Worm (Caenorhabditis elegans) whole organism, L4 larva: ENCODE results near the gene Y57G11A.4.

ENCODE experiments used
- D1046.2 ChIP-seq: fragments of 200-800 bp; sonication (Bioruptor generic); IDR thresholded peaks from 2 replicates; pipeline ENCODE4 v1.3.6; 2022; ENCODE audit warnings: missing genetic modification characterization, missing compliant biosample characterization
- F26F4.8 ChIP-seq: fragments of 200-800 bp; sonication (Bioruptor generic); conservative IDR thresholded peaks from 2 replicates; pipeline ENCODE4 v1.3.6; 2022; ENCODE audit warnings: missing genetic modification characterization, missing compliant biosample characterization
- F49E8.2 ChIP-seq: sonication (generic microtip); optimal IDR thresholded peaks from 2 replicates; lab custom pipeline; 2016; ENCODE audit warnings: missing compliant biosample characterization, mild to moderate bottlenecking, missing genetic modification characterization, borderline replicate concordance
- Y105C5A.15 ChIP-seq: fragments of 200-800 bp; sonication (Bioruptor generic); IDR thresholded peaks from 2 replicates; pipeline ENCODE4 v1.3.6; 2022; ENCODE audit warnings: missing genetic modification characterization, missing compliant biosample characterization
- Y48G9A.11 ChIP-seq: fragments of 200-800 bp; sonication (Bioruptor generic); IDR thresholded peaks from 2 replicates; pipeline ENCODE4 v1.3.6; 2022; ENCODE audit warnings: missing genetic modification reagents, missing genetic modification characterization, missing compliant biosample characterization
- ceh-20 ChIP-seq: fragments of 200-800 bp; sonication (Bioruptor generic); IDR thresholded peaks from 2 replicates; pipeline ENCODE4 v1.3.6; 2022; ENCODE audit warnings: missing genetic modification reagents, missing genetic modification characterization, missing compliant biosample characterization
- ceh-44 ChIP-seq: fragments of 200-800 bp; sonication (Bioruptor generic); IDR thresholded peaks from 2 replicates; pipeline ENCODE4 v1.3.6; 2022; ENCODE audit warnings: missing genetic modification reagents, missing genetic modification characterization, missing compliant biosample characterization
- ces-1 ChIP-seq: fragments of 150-350 bp; sonication (generic microtip); optimal IDR thresholded peaks from 4 replicates; lab custom pipeline; 2014; ENCODE audit warnings: missing biosample characterization, missing genetic modification reagents, missing genetic modification characterization
- cey-2 ChIP-seq: sonication (generic microtip); optimal IDR thresholded peaks from 3 replicates; lab custom pipeline; 2017; ENCODE audit warnings: missing genetic modification characterization, mild to moderate bottlenecking, missing compliant biosample characterization, antibody characterized with exemption, borderline replicate concordance; ENCODE audit not compliant: insufficient read depth
- dmd-6 ChIP-seq: fragments of 200-800 bp; sonication (Bioruptor generic); IDR thresholded peaks from 2 replicates; pipeline ENCODE4 v1.3.6; 2022; ENCODE audit warnings: missing genetic modification reagents, missing genetic modification characterization, missing compliant biosample characterization
- duxl-1 ChIP-seq: sonication (generic microtip); optimal IDR thresholded peaks from 2 replicates; lab custom pipeline; 2016; ENCODE audit warnings: mild to moderate bottlenecking, missing genetic modification characterization, moderate library complexity, missing compliant biosample characterization; ENCODE audit not compliant: poor library complexity
- lim-7 ChIP-seq: fragments of 200-800 bp; sonication (Bioruptor generic); IDR thresholded peaks from 2 replicates; pipeline ENCODE4 v1.3.6; 2022; ENCODE audit warnings: missing genetic modification characterization, missing compliant biosample characterization
- lin-38 ChIP-seq: fragments of 200-800 bp; sonication (Bioruptor generic); IDR thresholded peaks from 2 replicates; pipeline ENCODE4 v1.3.6; 2022; ENCODE audit warnings: missing genetic modification reagents, missing genetic modification characterization, missing compliant biosample characterization
- lir-3 ChIP-seq: sonication (generic microtip); optimal IDR thresholded peaks from 2 replicates; lab custom pipeline; 2016; ENCODE audit warnings: mild to moderate bottlenecking, missing genetic modification characterization, missing compliant biosample characterization
- madf-5 ChIP-seq, 2 experiments: fragments of 200-800 bp; sonication (Bioruptor generic); IDR thresholded peaks; 2 replicates each; pipeline ENCODE4 v1.3.6; 2022; ENCODE audit warnings: missing compliant biosample characterization in 2 of 2, missing genetic modification characterization in 2 of 2
- mdt-29 ChIP-seq: fragments of 200-800 bp; sonication (Bioruptor generic); IDR thresholded peaks from 2 replicates; pipeline ENCODE4 v1.3.6; 2022; ENCODE audit warnings: missing genetic modification reagents, missing genetic modification characterization, missing compliant biosample characterization
- mes-2 ChIP-seq: sonication (generic microtip); optimal IDR thresholded peaks from 2 replicates; lab custom pipeline; 2016; ENCODE audit warnings: missing genotype, mild to moderate bottlenecking, missing genetic modification characterization, missing compliant biosample characterization; ENCODE audit not compliant: poor library complexity, severe bottlenecking
- mxl-2 ChIP-seq: fragments of 200-800 bp; sonication (Bioruptor generic); conservative IDR thresholded peaks from 2 replicates; pipeline ENCODE4 v1.3.6; 2022; ENCODE audit warnings: missing genetic modification reagents, missing genetic modification characterization, missing compliant biosample characterization
- mxl-3 ChIP-seq: fragments of 200-800 bp; sonication (Bioruptor generic); optimal IDR thresholded peaks from 2 replicates; lab custom pipeline; 2018; ENCODE audit warnings: mild to moderate bottlenecking, missing genetic modification characterization, missing compliant biosample characterization
- nhr-10 ChIP-seq: fragments of 150-350 bp; optimal IDR thresholded peaks from 2 replicates; lab custom pipeline; 2014; ENCODE audit warnings: missing biosample characterization, missing genetic modification characterization
- nhr-28 ChIP-seq: fragments of 150-350 bp; optimal IDR thresholded peaks from 2 replicates; lab custom pipeline; 2014; ENCODE audit warnings: missing biosample characterization, missing genetic modification characterization
- nhr-48 ChIP-seq: sonication (generic microtip); optimal IDR thresholded peaks from 2 replicates; lab custom pipeline; 2016; ENCODE audit warnings: mild to moderate bottlenecking, missing genetic modification characterization, missing compliant biosample characterization
- set-16 ChIP-seq: fragments of 200-800 bp; sonication (Bioruptor generic); IDR thresholded peaks from 2 replicates; pipeline ENCODE4 v1.3.6; 2022; ENCODE audit warnings: missing genetic modification reagents, missing genetic modification characterization, missing compliant biosample characterization
- snpc-1.2 ChIP-seq: fragments of 200-800 bp; sonication (Bioruptor generic); IDR thresholded peaks from 2 replicates; pipeline ENCODE4 v1.3.6; 2022; ENCODE audit warnings: missing genetic modification reagents, missing genetic modification characterization, missing compliant biosample characterization
- spr-1 ChIP-seq: sonication (generic microtip); optimal IDR thresholded peaks from 2 replicates; lab custom pipeline; 2016; ENCODE audit warnings: mild to moderate bottlenecking, missing genetic modification characterization, missing compliant biosample characterization
- spr-3 ChIP-seq: fragments of 200-800 bp; sonication (Bioruptor generic); optimal IDR thresholded peaks from 2 replicates; lab custom pipeline; 2018; ENCODE audit warnings: mild to moderate bottlenecking, missing genetic modification characterization, missing compliant biosample characterization
- tra-1 ChIP-seq: fragments of 200-800 bp; sonication (Bioruptor generic); IDR thresholded peaks from 2 replicates; pipeline ENCODE4 v1.3.6; 2022; ENCODE audit warnings: missing genetic modification reagents, missing genetic modification characterization, missing compliant biosample characterization
- unc-130 ChIP-seq: sonication (generic microtip); optimal IDR thresholded peaks from 2 replicates; lab custom pipeline; 2016; ENCODE audit warnings: missing genetic modification reagents, missing genetic modification characterization, missing compliant biosample characterization
- vab-7 ChIP-seq: fragments of 200-800 bp; sonication (Bioruptor generic); IDR thresholded peaks from 2 replicates; pipeline ENCODE4 v1.3.6; 2022; ENCODE audit warnings: missing genetic modification reagents, missing genetic modification characterization, missing compliant biosample characterization
- zag-1 ChIP-seq: fragments of 150-350 bp; optimal IDR thresholded peaks from 2 replicates; lab custom pipeline; 2014; ENCODE audit warnings: missing biosample characterization, missing genetic modification characterization
- zip-2 ChIP-seq: fragments of 150-350 bp; optimal IDR thresholded peaks from 2 replicates; lab custom pipeline; 2014; ENCODE audit warnings: missing biosample characterization, missing genetic modification characterization

Gene Y57G11A.4

DNA sequence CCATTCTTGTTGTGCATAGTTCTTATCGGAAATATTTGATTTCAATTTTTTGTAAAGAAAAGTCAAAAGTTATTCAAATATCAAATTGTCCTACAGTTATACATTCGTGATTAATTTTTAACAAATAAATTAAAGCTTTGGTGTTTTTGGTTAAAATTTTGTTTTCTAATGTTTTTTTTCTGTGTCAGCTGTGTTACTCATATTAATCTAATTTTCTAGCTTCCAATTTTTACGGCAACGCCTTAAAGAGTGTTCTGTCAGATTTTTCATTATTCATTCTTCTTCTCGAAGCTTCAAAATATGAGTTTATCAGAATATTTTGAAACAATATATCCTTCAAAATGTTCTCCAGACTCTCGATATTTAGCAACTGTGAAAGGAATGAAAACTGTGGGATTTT is 41.5 kb downstream of the Y57G11A.4 start, which contains the start of gene srh-63:
srh-63 (plus strand) TSS at position 301 of the 400 bp plus-strand sequence.
- TF ChIP-seq Y105C5A.15 (GFP tag; lab: Robert Waterston, UW), result no peak
- no peak for TF ChIP-seq Y48G9A.11 (GFP tag; lab: Robert Waterston, UW)
- no peak for TF ChIP-seq spr-1 (tag; lab: Kevin White, UChicago)
- no peak for TF ChIP-seq dmd-6 (GFP tag; lab: Robert Waterston, UW)
- no peak for TF ChIP-seq madf-5 (GFP tag; IDR thresholded peaks at IDR 0.05; lab: Robert Waterston, UW)
- TF ChIP-seq zag-1 (tag; lab: Kevin White, UChicago), result no peak
- no peak for TF ChIP-seq F49E8.2
- TF ChIP-seq ceh-20 (GFP tag; lab: Robert Waterston, UW), result no peak
- TF ChIP-seq vab-7 (GFP tag; lab: Robert Waterston, UW), result no peak
- TF ChIP-seq D1046.2 (GFP tag; lab: Robert Waterston, UW), result no peak
- TF ChIP-seq ces-1 (GFP tag; lab: Kevin White, UChicago), result no peak

ce11 chrIV:14525272-14526162 is 43.4 kb downstream of the Y57G11A.4 start:
- TF ChIP-seq mdt-29 (GFP tag; lab: Robert Waterston, UW) (peak; percentile 93), Y48G9A.11 (GFP tag; lab: Robert Waterston, UW) (peak; percentile 74), snpc-1.2 (peak; percentile 100), unc-130 (GFP tag; lab: Kevin White, UChicago) (peak; percentile 12), lin-38 (peak; percentile 58), vab-7 (GFP tag; lab: Robert Waterston, UW) (0 out of 2 replicates have a peak, but pooled peaks have one; percentile 10), ceh-44 (GFP tag; lab: Robert Waterston, UW) (peak; percentile 68; the same call in 1 of the 2 replicates)

DNA sequence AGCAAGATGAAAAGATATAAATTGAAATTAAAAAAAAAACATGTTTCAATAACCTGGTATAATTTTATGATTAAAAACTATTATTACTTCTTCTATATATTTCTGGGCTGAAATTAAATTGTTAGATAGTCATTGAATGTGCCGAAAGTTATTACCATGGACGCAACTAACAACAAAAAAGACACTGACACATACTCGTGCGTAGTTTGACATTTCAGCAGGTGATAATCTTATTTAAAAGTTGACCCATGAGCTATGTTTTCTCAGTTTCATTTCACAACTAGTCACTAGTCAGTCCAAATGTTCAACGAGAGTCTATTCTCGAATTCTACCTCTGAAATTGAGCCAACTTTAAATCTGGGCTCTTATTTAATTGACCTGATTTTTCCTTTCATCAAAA is 46.6 kb downstream of the Y57G11A.4 start, which contains the start of gene T27E7.3:
T27E7.3 (plus strand) TSS at position 301 of the 400 bp plus-strand sequence.
- no peak for TF ChIP-seq zip-2 (tag; lab: Kevin White, UChicago)
- no peak for TF ChIP-seq tra-1 (GFP tag; lab: Robert Waterston, UW)
- TF ChIP-seq spr-3 (GFP tag; lab: Kevin White, UChicago), result no peak
- TF ChIP-seq set-16 (GFP tag; lab: Robert Waterston, UW), result no peak
- no peak for TF ChIP-seq zag-1 (tag; lab: Kevin White, UChicago)
- TF ChIP-seq, all 104 proteins: peak for 0

ce11 chrIV:14530031-14530430 is 47.9 kb downstream of the Y57G11A.4 start:
- TF ChIP-seq snpc-1.2, result peak; percentile 66
- TF ChIP-seq mxl-3 (GFP tag; lab: Kevin White, UChicago), result no peak

- no peak for TF ChIP-seq zag-1 (tag; lab: Kevin White, UChicago)
- TF ChIP-seq lir-3 (tag; lab: Kevin White, UChicago), result no peak
- no peak for TF ChIP-seq nhr-10
- TF ChIP-seq nhr-28 (tag; lab: Kevin White, UChicago), result no peak
- TF ChIP-seq dmd-6 (GFP tag; lab: Robert Waterston, UW), result no peak
- no peak for TF ChIP-seq tra-1 (GFP tag; lab: Robert Waterston, UW)
- TF ChIP-seq F49E8.2, result no peak
- TF ChIP-seq mxl-2 (GFP tag; lab: Robert Waterston, UW), result no peak
- no peak for TF ChIP-seq mes-2
- no peak for TF ChIP-seq nhr-48 (tag; lab: Kevin White, UChicago)
- TF ChIP-seq cey-2 (tag; lab: Kevin White, UChicago), result no peak
- no peak for TF ChIP-seq mdt-29 (GFP tag; lab: Robert Waterston, UW)
- no peak for TF ChIP-seq lim-7 (GFP tag; lab: Robert Waterston, UW)
- TF ChIP-seq duxl-1 (tag; lab: Kevin White, UChicago), result no peak
- TF ChIP-seq Y48G9A.11 (GFP tag; lab: Robert Waterston, UW), result no peak
- TF ChIP-seq set-16 (GFP tag; lab: Robert Waterston, UW), result no peak; the same call in 1 of the 2 replicates
- TF ChIP-seq F26F4.8, result no peak
Measured at ce11 chrIV:14532366-14532765, 50.3 kb downstream of the Y57G11A.4 start.
